Fruit fly (Drosophila melanogaster): ENCODE measurements around the gene nes.

The nes gene

dm6 chr3L:19216377-19216776 lies 44.1 kb downstream of the nes start (continued):
- TF ChIP-seq trh (GFP tag; optimal IDR thresholded peaks at IDR 0.05) (no peak), sr (GFP tag; IDR thresholded peaks at IDR 0.05) (no peak), scrt (GFP tag; optimal IDR thresholded peaks at IDR 0.05) (peak; percentile 52), Hmx (GFP tag; optimal IDR thresholded peaks at IDR 0.05) (no peak), tx (GFP tag; optimal IDR thresholded peaks at IDR 0.05) (no peak), H2.0 (GFP tag; IDR thresholded peaks at IDR 0.05) (no peak), CG4730 (GFP tag; IDR thresholded peaks at IDR 0.05) (no peak), CG7556 (GFP tag; optimal IDR thresholded peaks at IDR 0.05) (peak; percentile 48), CG14710 (tag; optimal IDR thresholded peaks at IDR 0.05) (peak; percentile 0), Gug (GFP tag; IDR thresholded peaks at IDR 0.05) (no peak), exex (tag; optimal IDR thresholded peaks at IDR 0.05) (no peak), HmgZ (tag; optimal IDR thresholded peaks at IDR 0.05) (peak; percentile 11), CG9215 (GFP tag; IDR thresholded peaks at IDR 0.05) (no peak), ERR (GFP tag; optimal IDR thresholded peaks at IDR 0.05) (no peak), CG5180 (GFP tag; optimal IDR thresholded peaks at IDR 0.05) (peak; percentile 24), HLH4C (GFP tag; IDR thresholded peaks at IDR 0.05; ENCODE audit: partially characterized antibody) (no peak), stwl (tag; optimal IDR thresholded peaks at IDR 0.05) (no peak), CkIIα-i1 (GFP tag; IDR thresholded peaks at IDR 0.05) (no peak), H15 (GFP tag; IDR thresholded peaks at IDR 0.05) (no peak), CG17328 (GFP tag; IDR thresholded peaks at IDR 0.05) (no peak), seq (GFP tag; IDR thresholded peaks at IDR 0.05) (no peak), vfl (GFP tag; optimal IDR thresholded peaks at IDR 0.05) (no peak), CG17829 (tag; optimal IDR thresholded peaks at IDR 0.05) (peak; percentile 45), tup (GFP tag; optimal IDR thresholded peaks at IDR 0.05) (no peak), CG11398 (GFP tag; optimal IDR thresholded peaks at IDR 0.05) (no peak), CG13894 (tag; optimal IDR thresholded peaks at IDR 0.05) (peak; percentile 68), CG17359 (tag; optimal IDR thresholded peaks at IDR 0.05) (peak; percentile 62), gro (GFP tag; optimal IDR thresholded peaks at IDR 0.05) (no peak), tin (GFP tag; optimal IDR thresholded peaks at IDR 0.05) (peak; percentile 7), chn (GFP tag; optimal IDR thresholded peaks at IDR 0.05) (no peak), CG6813 (GFP tag; optimal IDR thresholded peaks at IDR 0.05) (peak; percentile 27), CG11504 (tag; optimal IDR thresholded peaks at IDR 0.05) (peak; percentile 69), CG10274 (GFP tag; optimal IDR thresholded peaks at IDR 0.05) (no peak), CG7745 (tag; optimal IDR thresholded peaks at IDR 0.05) (no peak), Ets97D (GFP tag; optimal IDR thresholded peaks at IDR 0.05) (no peak), so (GFP tag; IDR thresholded peaks at IDR 0.05) (no peak), CG11247 (GFP tag; IDR thresholded peaks at IDR 0.05) (no peak), ATbp (GFP tag; optimal IDR thresholded peaks at IDR 0.05) (peak; percentile 23), pros (GFP tag; optimal IDR thresholded peaks at IDR 0.05) (no peak), sc (optimal IDR thresholded peaks at IDR 0.05) (no peak), sc (GFP tag; optimal IDR thresholded peaks at IDR 0.05) (no peak), Hr51 (GFP tag; optimal IDR thresholded peaks at IDR 0.05) (peak in 1 of 2 experiments; percentile 71), CG33557 (GFP tag; optimal IDR thresholded peaks at IDR 0.05) (no peak), CG16813 (GFP tag; IDR thresholded peaks at IDR 0.05; ENCODE audit: partially characterized antibody) (no peak), CG3065 (GFP tag; optimal IDR thresholded peaks at IDR 0.05) (no peak), CG17186 (GFP tag; optimal IDR thresholded peaks at IDR 0.05) (no peak), z (GFP tag; IDR thresholded peaks at IDR 0.05) (no peak), Dfd (GFP tag; optimal IDR thresholded peaks at IDR 0.05) (no peak), ro (GFP tag; IDR thresholded peaks at IDR 0.05) (no peak), CG10267 (tag; optimal IDR thresholded peaks at IDR 0.05) (peak; percentile 10), CG16815 (GFP tag; optimal IDR thresholded peaks at IDR 0.05) (no peak), ash1 (GFP tag; optimal IDR thresholded peaks at IDR 0.05) (no peak)

Data from whole organism, embryonic.